Worm (Caenorhabditis elegans) whole organism, L3 larva: ENCODE results near the gene nhr-272.

ENCODE experiments used
- ZK546.5 ChIP-seq: sonication (generic microtip); optimal IDR thresholded peaks from 2 replicates; lab custom pipeline; 2017; ENCODE audit warnings: missing biosample characterization, missing genetic modification characterization
- aly-2 ChIP-seq: fragments of 150-350 bp; optimal IDR thresholded peaks from 2 replicates; lab custom pipeline; 2014; ENCODE audit warnings: missing biosample characterization, missing genetic modification characterization
- ama-1 ChIP-seq: fragments of 150-350 bp; optimal IDR thresholded peaks from 2 replicates; lab custom pipeline; 2018
- ceh-16 ChIP-seq: sonication (generic microtip); optimal IDR thresholded peaks from 2 replicates; lab custom pipeline; 2017; ENCODE audit warnings: missing biosample characterization, missing genetic modification characterization
- ceh-82 ChIP-seq: fragments of 150-350 bp; optimal IDR thresholded peaks from 2 replicates; lab custom pipeline; 2014; ENCODE audit warnings: missing biosample characterization, missing genetic modification characterization
- daf-12 ChIP-seq: fragments of 150-350 bp; optimal IDR thresholded peaks from 2 replicates; lab custom pipeline; 2014; ENCODE audit warnings: missing biosample characterization, missing genetic modification reagents, missing genetic modification characterization
- egl-27 ChIP-seq: sonication (generic microtip); optimal IDR thresholded peaks from 4 replicates; lab custom pipeline; 2017; ENCODE audit warnings: missing biosample characterization, missing genetic modification reagents, missing genetic modification characterization
- elt-1 ChIP-seq: fragments of 150-350 bp; optimal IDR thresholded peaks from 2 replicates; lab custom pipeline; 2014; ENCODE audit warnings: missing biosample characterization, missing genetic modification characterization
- elt-2 ChIP-seq: sonication (generic microtip); optimal IDR thresholded peaks from 2 replicates; lab custom pipeline; 2016; ENCODE audit warnings: missing genetic modification reagents, mild to moderate bottlenecking, missing genetic modification characterization, missing compliant biosample characterization
- eor-1 ChIP-seq, 2 experiments: fragments of 150-350 bp; optimal IDR thresholded peaks; 2 replicates each; lab custom pipeline; 2014 to 2018; ENCODE audit warnings: missing biosample characterization in 2 of 2, missing genetic modification characterization in 2 of 2
- fkh-10 ChIP-seq: sonication (generic microtip); optimal IDR thresholded peaks from 2 replicates; lab custom pipeline; 2017; ENCODE audit warnings: missing biosample characterization, missing genetic modification reagents, missing genetic modification characterization
- fkh-2 ChIP-seq: fragments of 150-350 bp; optimal IDR thresholded peaks from 2 replicates; lab custom pipeline; 2014; ENCODE audit warnings: missing biosample characterization, missing genetic modification reagents, missing genetic modification characterization
- fos-1 ChIP-seq: fragments of 150-350 bp; optimal IDR thresholded peaks from 2 replicates; lab custom pipeline; 2014; ENCODE audit warnings: missing biosample characterization, missing genetic modification characterization
- hmg-11 ChIP-seq: sonication (generic microtip); optimal IDR thresholded peaks from 2 replicates; lab custom pipeline; 2016; ENCODE audit warnings: missing genetic modification characterization, missing compliant biosample characterization
- jun-1 ChIP-seq: fragments of 150-350 bp; optimal IDR thresholded peaks from 2 replicates; lab custom pipeline; 2014; ENCODE audit warnings: missing biosample characterization, missing genetic modification reagents, missing genetic modification characterization
- lin-15B ChIP-seq: fragments of 150-350 bp; optimal IDR thresholded peaks from 2 replicates; lab custom pipeline; 2014; ENCODE audit warnings: missing biosample characterization, missing genetic modification characterization
- lin-39 ChIP-seq: fragments of 150-350 bp; optimal IDR thresholded peaks from 2 replicates; lab custom pipeline; 2018; ENCODE audit warnings: missing biosample characterization, missing genetic modification reagents, missing genetic modification characterization
- lsy-12 ChIP-seq: sonication (generic microtip); optimal IDR thresholded peaks from 2 replicates; lab custom pipeline; 2016; ENCODE audit warnings: mild to moderate bottlenecking, missing genetic modification characterization, missing compliant biosample characterization
- mdl-1 ChIP-seq: fragments of 150-350 bp; optimal IDR thresholded peaks from 2 replicates; lab custom pipeline; 2014; ENCODE audit warnings: missing biosample characterization, missing genetic modification characterization
- mml-1 ChIP-seq: fragments of 150-350 bp; sonication (generic microtip); optimal IDR thresholded peaks from 3 replicates; lab custom pipeline; 2014; ENCODE audit warnings: missing biosample characterization, missing genetic modification characterization
- nfya-1 ChIP-seq: sonication (generic microtip); optimal IDR thresholded peaks from 2 replicates; lab custom pipeline; 2017; ENCODE audit warnings: missing genetic modification characterization, mild to moderate bottlenecking, missing compliant biosample characterization, antibody characterized with exemption, moderate library complexity; ENCODE audit not compliant: insufficient read depth
- nhr-11 ChIP-seq: fragments of 150-350 bp; optimal IDR thresholded peaks from 2 replicates; lab custom pipeline; 2014; ENCODE audit warnings: missing biosample characterization, missing genetic modification characterization
- nhr-12 ChIP-seq: fragments of 150-350 bp; optimal IDR thresholded peaks from 2 replicates; lab custom pipeline; 2014; ENCODE audit warnings: missing biosample characterization, missing genetic modification characterization
- nhr-23 ChIP-seq: fragments of 150-350 bp; optimal IDR thresholded peaks from 2 replicates; lab custom pipeline; 2014; ENCODE audit warnings: missing biosample characterization, missing genetic modification reagents, missing genetic modification characterization
- nhr-25 ChIP-seq: sonication (generic microtip); optimal IDR thresholded peaks from 2 replicates; lab custom pipeline; 2017; ENCODE audit warnings: missing biosample characterization, missing genetic modification characterization
- nhr-28 ChIP-seq: fragments of 150-350 bp; optimal IDR thresholded peaks from 2 replicates; lab custom pipeline; 2014; ENCODE audit warnings: missing biosample characterization, missing genetic modification characterization
- nhr-43 ChIP-seq: sonication (generic microtip); optimal IDR thresholded peaks from 2 replicates; lab custom pipeline; 2016; ENCODE audit warnings: mild to moderate bottlenecking, missing genetic modification characterization, missing compliant biosample characterization; ENCODE audit not compliant: poor library complexity, severe bottlenecking
- nhr-67 ChIP-seq: fragments of 150-350 bp; optimal IDR thresholded peaks from 2 replicates; lab custom pipeline; 2014; ENCODE audit warnings: missing biosample characterization, missing genetic modification characterization
- nhr-76 ChIP-seq: fragments of 150-350 bp; sonication (generic microtip); optimal IDR thresholded peaks from 5 replicates; lab custom pipeline; 2014; ENCODE audit warnings: missing biosample characterization, missing genetic modification characterization
- nhr-77 ChIP-seq: fragments of 150-350 bp; optimal IDR thresholded peaks from 2 replicates; lab custom pipeline; 2014; ENCODE audit warnings: missing biosample characterization, missing genetic modification characterization
- pha-4 ChIP-seq: fragments of 150-350 bp; optimal IDR thresholded peaks from 2 replicates; lab custom pipeline; 2014; ENCODE audit warnings: missing biosample characterization, missing genetic modification reagents, missing genetic modification characterization
- pqm-1 ChIP-seq: fragments of 150-350 bp; optimal IDR thresholded peaks from 2 replicates; lab custom pipeline; 2017; ENCODE audit warnings: missing biosample characterization, missing genetic modification characterization, inconsistent platforms
- snpc-4 ChIP-seq: fragments of 150-350 bp; optimal IDR thresholded peaks from 2 replicates; lab custom pipeline; 2014; ENCODE audit warnings: missing biosample characterization, missing genetic modification characterization
- tbx-2 ChIP-seq: sonication (generic microtip); optimal IDR thresholded peaks from 2 replicates; lab custom pipeline; 2016; ENCODE audit warnings: mild to moderate bottlenecking, missing genetic modification characterization, missing compliant biosample characterization
- unc-39 ChIP-seq: sonication (generic microtip); optimal IDR thresholded peaks from 4 replicates; lab custom pipeline; 2017; ENCODE audit warnings: missing biosample characterization, missing genetic modification characterization
- unc-62 ChIP-seq: fragments of 150-350 bp; sonication (generic microtip); optimal IDR thresholded peaks from 4 replicates; lab custom pipeline; 2014; ENCODE audit warnings: missing biosample characterization, missing genetic modification reagents, missing genetic modification characterization
- zag-1 ChIP-seq: fragments of 150-350 bp; optimal IDR thresholded peaks from 2 replicates; lab custom pipeline; 2014; ENCODE audit warnings: missing biosample characterization, missing genetic modification characterization

The nhr-272 gene

DNA sequence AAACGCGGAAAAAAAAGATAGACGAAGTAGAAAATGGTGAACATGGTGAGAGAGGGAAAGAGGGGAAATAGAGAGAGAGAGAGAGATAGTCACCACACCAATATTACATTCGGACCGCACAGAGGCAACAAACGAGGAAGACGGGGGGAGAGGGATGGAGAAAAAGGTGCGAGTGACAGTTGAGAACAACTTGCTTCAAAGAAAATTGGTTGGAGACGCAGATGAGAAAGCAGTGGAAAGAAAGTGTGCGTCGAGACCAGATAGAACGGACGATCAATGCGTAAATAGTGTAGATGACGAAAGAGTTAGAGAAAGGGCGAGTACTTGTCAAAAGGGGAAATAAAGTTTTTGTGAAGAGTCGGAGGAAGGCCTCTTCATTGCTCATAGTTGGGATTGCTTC, 34.2 kb downstream of the nhr-272 start (continued):
- TF ChIP-seq ZK546.5 (tag; lab: Kevin White, UChicago) (no peak), nhr-25 (tag; lab: Kevin White, UChicago) (peak; percentile 75), nhr-23 (peak; percentile 70), snpc-4 (peak; percentile 10), hmg-11 (tag; lab: Kevin White, UChicago) (peak; percentile 95)
- TF ChIP-seq, all 47 proteins: peak for 23

DNA sequence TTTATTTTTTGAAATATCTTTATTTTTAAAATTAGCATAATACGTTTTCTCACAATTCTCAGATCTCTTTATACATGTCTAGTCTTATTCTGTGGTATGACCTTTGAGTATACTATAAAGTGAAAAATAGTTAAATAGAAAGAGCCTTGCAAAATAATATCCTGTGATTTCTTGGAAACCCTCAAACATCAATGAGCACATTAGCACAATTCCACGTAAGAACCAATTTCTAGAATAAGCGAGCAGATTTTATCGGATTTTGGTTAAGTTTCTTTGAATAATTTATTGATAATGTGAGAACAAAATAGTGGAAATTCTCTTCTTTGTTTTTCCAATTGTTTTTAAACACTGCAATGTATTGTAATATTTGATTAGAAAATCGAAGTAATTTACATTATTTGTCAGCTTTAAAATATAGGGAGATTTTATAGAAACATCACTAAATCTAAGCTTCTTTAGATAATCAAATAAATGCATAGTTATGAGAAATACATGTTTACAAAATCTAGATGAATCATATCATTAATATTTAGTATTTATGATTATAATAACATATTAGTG, 35.6 kb downstream of the nhr-272 start:
- TF ChIP-seq pqm-1 (no peak), aly-2 (tag; lab: Kevin White, UChicago) (no peak), nhr-76 (no peak), fkh-2 (tag; lab: Kevin White, UChicago) (no peak), fos-1 (tag; lab: Kevin White, UChicago) (no peak), nhr-11 (tag; lab: Kevin White, UChicago) (peak; percentile 41), tbx-2 (tag; lab: Kevin White, UChicago) (no peak)

DNA sequence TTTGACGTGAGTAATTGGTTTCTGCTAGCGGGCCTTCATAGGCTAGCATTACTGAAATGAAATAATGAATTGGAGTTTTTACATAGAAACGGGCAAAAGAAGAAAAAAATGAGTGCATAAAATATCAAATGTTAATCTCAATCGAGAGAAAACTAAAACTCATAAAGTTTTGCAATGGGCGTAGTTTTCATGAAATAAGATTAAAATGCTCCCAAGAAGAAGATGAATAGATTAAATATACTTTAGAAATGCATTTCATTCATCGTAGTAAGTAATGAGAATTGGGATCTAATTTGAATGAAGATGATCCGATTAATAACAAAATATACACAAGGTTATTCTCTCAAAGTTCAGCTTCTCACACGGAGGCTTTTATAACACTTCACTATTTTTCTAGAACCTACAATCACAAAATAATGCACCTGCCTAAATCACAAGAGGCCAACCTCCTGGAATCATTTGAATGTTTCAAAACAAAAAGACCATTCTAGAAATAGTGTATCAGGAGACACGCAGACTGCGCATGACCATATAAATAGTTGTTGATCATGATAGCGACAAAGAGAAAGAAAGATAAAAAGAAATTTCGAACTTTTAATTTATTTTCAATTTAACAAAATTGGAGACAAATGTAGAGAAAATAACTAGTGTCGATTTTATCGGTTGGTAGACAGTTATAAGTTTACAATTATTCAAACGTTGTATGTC, 36.7 kb downstream of the nhr-272 start, which contains the start of gene nhr-17:
Gene nhr-17 (minus strand): TSS at position 51 of the 708 bp plus-strand sequence.
- TF ChIP-seq elt-1 (tag; lab: Kevin White, UChicago) (no peak), pqm-1 (no peak), lin-39 (tag; lab: Kevin White, UChicago) (no peak), unc-62 (no peak), hmg-11 (tag; lab: Kevin White, UChicago) (no peak), daf-12 (tag; lab: Kevin White, UChicago) (no peak), nhr-76 (no peak), mml-1 (tag; lab: Kevin White, UChicago) (no peak), mdl-1 (no peak), ZK546.5 (tag; lab: Kevin White, UChicago) (no peak), elt-2 (tag; lab: Kevin White, UChicago) (peak; percentile 43), fkh-10 (no peak), pha-4 (tag; lab: Kevin White, UChicago) (peak; percentile 49), ceh-82 (no peak), lin-15B (tag; lab: Kevin White, UChicago) (no peak), nhr-11 (tag; lab: Kevin White, UChicago) (no peak), jun-1 (no peak), ceh-16 (no peak), egl-27 (tag; lab: Kevin White, UChicago) (no peak), eor-1 (tag; optimal IDR thresholded peaks at IDR 0.05; lab: Kevin White, UChicago) (no peak), nhr-25 (tag; lab: Kevin White, UChicago) (peak; percentile 20), nhr-43 (tag; lab: Kevin White, UChicago) (no peak), lsy-12 (tag; lab: Kevin White, UChicago) (no peak), tbx-2 (tag; lab: Kevin White, UChicago) (no peak), nhr-12 (tag; lab: Kevin White, UChicago) (no peak), nfya-1 (tag; lab: Kevin White, UChicago) (peak; percentile 14), fkh-2 (tag; lab: Kevin White, UChicago) (no peak), nhr-28 (no peak), nhr-77 (no peak), zag-1 (no peak)

DNA sequence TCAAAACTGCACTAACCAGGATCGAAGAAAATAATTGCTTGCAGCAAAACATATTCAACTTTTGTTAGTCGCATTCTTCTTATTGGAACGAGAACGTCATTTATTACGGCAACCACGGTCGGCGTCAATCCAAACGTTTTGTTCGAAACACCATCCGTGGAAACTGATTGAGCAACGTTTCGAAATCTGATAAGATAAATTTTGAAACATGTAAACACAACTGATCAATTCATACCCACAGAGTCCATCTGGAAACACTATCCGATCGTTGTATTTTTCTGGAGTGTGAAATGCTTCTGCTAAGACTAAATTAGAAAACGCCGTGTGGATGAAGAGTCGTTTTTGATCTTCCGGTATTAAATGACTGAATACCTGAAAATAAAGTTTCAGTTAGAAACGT, 38.8 kb downstream of the nhr-272 start:
- TF ChIP-seq ama-1 (lab: Kevin White, UChicago) (peak; percentile 82), nfya-1 (tag; lab: Kevin White, UChicago) (no peak), nhr-67 (no peak), fos-1 (tag; lab: Kevin White, UChicago) (no peak), lin-15B (tag; lab: Kevin White, UChicago) (no peak), unc-39 (tag; lab: Kevin White, UChicago) (no peak), fkh-10 (no peak)
